Fruit fly (Drosophila melanogaster): ENCODE data around the gene THADA.

THADA gene

DNA sequence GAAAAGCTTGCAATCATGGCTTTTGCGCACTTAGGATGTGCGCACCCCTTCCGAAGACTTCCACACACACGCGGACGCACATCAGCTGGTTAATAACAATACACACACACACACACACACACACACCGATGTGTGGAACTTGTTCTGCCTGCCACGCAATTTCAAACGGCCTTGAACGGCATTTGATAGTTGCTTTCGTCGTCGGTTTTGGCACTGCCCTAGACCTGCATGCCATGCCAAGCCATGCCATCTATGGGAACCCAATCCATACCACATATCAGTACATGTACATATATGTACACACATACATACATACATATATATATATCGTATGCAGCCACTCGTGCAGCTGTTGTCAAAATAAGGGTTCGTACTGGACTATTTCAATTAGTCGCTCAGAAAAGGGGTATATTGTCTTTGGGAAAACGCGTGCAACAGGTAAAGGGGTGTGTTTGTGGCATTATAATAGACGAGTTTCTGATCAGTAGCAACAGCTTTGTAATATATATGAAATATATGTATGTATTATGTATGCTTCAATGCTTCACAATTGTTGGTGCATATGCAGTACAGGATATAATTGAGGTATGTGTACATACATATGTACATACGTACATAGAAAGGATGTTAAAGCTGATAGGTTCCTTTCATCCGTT is 24.8 kb upstream of the THADA start, which contains the start of gene amn:
Gene amn, minus strand, starts transcription at position 51 of the 656 bp plus-strand sequence.
- no peak for TF ChIP-seq cic (GFP tag; optimal IDR thresholded peaks at IDR 0.05)
- TF ChIP-seq toe (GFP tag; optimal IDR thresholded peaks at IDR 0.05) = no peak

DNA sequence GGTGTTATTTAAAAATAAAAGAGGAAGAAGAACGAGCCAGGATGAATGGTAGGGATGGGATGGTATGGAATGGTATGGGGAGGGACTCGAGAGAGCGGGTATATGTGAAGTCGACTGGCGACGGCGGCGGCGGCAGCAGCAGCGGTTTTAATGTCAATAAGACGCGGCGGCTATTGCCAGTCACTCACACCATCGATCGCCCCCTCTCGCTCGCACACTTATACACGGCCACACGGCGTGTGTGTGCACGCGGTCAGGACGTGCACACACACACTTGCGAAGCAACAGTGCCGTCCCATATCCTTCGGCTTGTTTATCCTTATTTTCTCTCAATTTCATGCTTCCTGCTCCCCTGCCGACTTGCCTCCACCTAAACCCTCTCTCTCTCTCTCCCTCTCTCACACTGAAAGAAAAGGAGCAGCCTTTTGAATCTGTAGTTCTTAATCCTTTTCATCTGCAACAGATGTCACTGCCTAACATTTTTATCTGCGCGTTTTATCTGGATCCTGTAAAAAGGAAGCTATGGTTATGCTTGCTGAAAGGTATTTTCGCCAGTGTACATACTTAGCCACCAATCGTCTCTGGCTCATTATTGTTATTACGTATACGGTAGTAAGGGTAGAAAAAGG is 23.9 kb upstream of the THADA start:
- TF ChIP-seq Mnt (GFP tag; optimal IDR thresholded peaks at IDR 0.05) (no peak), CG14711 (tag; optimal IDR thresholded peaks at IDR 0.05) (peak; percentile 12), toe (GFP tag; optimal IDR thresholded peaks at IDR 0.05) (peak; percentile 9), CG7101 (tag; optimal IDR thresholded peaks at IDR 0.05) (peak; percentile 43), CG33017 (tag; optimal IDR thresholded peaks at IDR 0.05) (peak; percentile 15), CG7045 (GFP tag; optimal IDR thresholded peaks at IDR 0.05) (peak; percentile 22), CG5204 (GFP tag; optimal IDR thresholded peaks at IDR 0.05) (peak; percentile 48), cic (GFP tag; optimal IDR thresholded peaks at IDR 0.05) (no peak)

DNA sequence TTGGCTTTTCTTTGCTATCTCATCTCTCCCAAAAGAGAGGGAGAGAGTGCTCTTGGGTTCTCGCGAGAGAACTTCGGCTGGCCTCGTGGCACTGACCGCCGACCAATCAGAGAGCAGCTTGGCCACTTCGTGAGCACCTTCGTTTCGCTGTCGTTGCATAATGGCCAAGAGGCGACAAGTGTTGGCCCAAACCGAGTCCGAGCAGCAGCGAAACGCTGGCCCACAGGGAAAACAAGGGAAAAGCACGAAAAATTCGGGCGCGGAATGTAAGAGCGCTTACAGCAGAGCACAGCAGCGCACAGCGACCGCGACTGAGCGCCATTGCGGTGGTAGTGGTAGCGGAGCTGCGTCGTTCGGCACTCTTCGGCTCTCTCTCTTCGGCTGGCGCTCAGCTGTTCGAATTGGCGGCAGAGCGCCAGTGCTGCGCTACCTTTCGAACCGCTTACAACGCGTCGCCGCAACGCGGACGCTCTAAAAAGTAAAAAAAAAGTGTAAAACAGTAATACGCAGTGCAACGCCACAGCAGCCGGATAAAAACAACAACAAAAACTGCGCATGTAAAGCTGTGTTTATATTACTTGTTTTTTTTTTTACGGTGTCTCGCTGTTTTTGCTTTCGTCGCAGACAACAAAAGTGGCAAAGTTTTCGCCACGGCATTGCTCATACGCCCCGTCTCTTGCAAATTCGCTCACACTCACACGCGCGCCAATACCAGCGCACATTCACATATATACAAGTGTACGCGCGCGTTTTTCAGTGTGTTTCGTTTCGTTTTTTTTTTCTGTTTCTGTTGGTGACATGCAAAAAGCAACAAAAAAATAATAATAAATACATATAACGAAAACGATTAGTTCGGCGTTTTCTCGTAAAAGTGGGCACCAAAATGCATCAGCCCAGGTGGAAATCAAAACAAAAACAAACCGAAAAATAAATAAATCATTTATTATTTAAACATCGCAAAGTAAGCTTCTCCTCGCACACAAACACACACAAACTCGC is 21.9 kb upstream of the THADA start:
- peak; percentile 85 for TF ChIP-seq kay (GFP tag; ENCODE audit: borderline replicate concordance)
- no peak for TF ChIP-seq CG14711 (tag; optimal IDR thresholded peaks at IDR 0.05)
- peak; percentile 45 for TF ChIP-seq Hr96 (GFP tag; optimal IDR thresholded peaks at IDR 0.05)
- peak; percentile 86 for TF ChIP-seq tj (GFP tag; optimal IDR thresholded peaks at IDR 0.05)
- TF ChIP-seq Crg-1 (GFP tag; optimal IDR thresholded peaks at IDR 0.05) = peak; percentile 16
- no peak for TF ChIP-seq cic (GFP tag; optimal IDR thresholded peaks at IDR 0.05)
- TF ChIP-seq Clk (GFP tag; optimal IDR thresholded peaks at IDR 0.05) = no peak
- TF ChIP-seq CG12768 (GFP tag; optimal IDR thresholded peaks at IDR 0.05) = no peak
- no peak for TF ChIP-seq cnc (optimal IDR thresholded peaks at IDR 0.05)
- peak; percentile 3 for TF ChIP-seq CG1620 (GFP tag; optimal IDR thresholded peaks at IDR 0.05)
- TF ChIP-seq bab1 (GFP tag; optimal IDR thresholded peaks at IDR 0.05) = no peak
- TF ChIP-seq CG11617 (GFP tag; optimal IDR thresholded peaks at IDR 0.05) = peak; percentile 76
- TF ChIP-seq pad (GFP tag; optimal IDR thresholded peaks at IDR 0.05) = peak; percentile 30
- peak; percentile 1 for TF ChIP-seq CG7101 (tag; optimal IDR thresholded peaks at IDR 0.05)
- TF ChIP-seq toe (GFP tag; optimal IDR thresholded peaks at IDR 0.05) = peak; percentile 5
- peak; percentile 60 for TF ChIP-seq Mnt (GFP tag; optimal IDR thresholded peaks at IDR 0.05)
- peak; percentile 66 for TF ChIP-seq ovo (GFP tag; optimal IDR thresholded peaks at IDR 0.05)
- TF ChIP-seq CG5204 (GFP tag; optimal IDR thresholded peaks at IDR 0.05) = no peak
- TF ChIP-seq CG33017 (tag; optimal IDR thresholded peaks at IDR 0.05) = no peak
- no peak for TF ChIP-seq CG7045 (GFP tag; optimal IDR thresholded peaks at IDR 0.05)

DNA sequence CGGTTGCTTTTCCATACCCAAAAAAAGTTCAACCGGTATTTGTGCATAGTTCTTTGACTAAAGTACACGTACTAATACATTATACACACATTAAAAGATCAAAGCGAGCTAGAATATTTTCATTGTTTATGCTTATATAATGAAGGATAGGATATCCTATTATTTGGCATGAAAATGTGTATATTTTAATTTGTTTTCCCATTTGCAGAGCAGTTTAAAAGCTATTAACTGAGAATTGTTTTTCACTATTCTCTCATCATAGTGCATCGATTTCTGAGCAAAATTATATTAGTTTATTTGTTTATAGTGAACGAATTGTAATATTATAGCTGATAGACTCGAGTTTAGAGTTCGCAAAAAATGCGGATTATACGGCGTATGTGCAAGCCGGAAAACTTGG is 21.2 kb upstream of the THADA start:
- no peak for TF ChIP-seq cic (GFP tag; optimal IDR thresholded peaks at IDR 0.05)
- no peak for TF ChIP-seq Clk (GFP tag; optimal IDR thresholded peaks at IDR 0.05)
- TF ChIP-seq kay (GFP tag; ENCODE audit: borderline replicate concordance) = peak; percentile 81

DNA sequence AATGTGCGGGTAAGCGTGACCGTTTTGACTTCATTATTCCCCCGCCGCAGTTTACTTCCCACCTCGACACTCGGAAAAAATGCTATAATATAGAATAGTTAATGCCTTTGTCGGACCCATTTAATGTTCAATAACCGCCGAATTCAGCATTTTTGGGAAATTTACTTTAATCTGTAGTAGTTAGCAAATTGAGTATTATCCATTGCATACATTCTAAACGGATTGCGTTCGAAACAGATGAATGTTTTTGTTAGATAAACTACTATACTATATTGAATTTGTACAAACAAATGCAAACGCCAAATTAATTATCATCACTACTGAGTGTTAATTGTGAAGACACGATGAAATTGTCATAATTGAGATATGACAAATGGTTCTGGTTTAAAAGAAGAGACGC is 18.9 kb upstream of the THADA start:
- no peak for TF ChIP-seq Hr96 (GFP tag; optimal IDR thresholded peaks at IDR 0.05)
- TF ChIP-seq kay (GFP tag; ENCODE audit: borderline replicate concordance) = peak; percentile 20
- no peak for TF ChIP-seq bab1 (GFP tag; optimal IDR thresholded peaks at IDR 0.05)
- TF ChIP-seq tj (GFP tag; optimal IDR thresholded peaks at IDR 0.05) = no peak

DNA sequence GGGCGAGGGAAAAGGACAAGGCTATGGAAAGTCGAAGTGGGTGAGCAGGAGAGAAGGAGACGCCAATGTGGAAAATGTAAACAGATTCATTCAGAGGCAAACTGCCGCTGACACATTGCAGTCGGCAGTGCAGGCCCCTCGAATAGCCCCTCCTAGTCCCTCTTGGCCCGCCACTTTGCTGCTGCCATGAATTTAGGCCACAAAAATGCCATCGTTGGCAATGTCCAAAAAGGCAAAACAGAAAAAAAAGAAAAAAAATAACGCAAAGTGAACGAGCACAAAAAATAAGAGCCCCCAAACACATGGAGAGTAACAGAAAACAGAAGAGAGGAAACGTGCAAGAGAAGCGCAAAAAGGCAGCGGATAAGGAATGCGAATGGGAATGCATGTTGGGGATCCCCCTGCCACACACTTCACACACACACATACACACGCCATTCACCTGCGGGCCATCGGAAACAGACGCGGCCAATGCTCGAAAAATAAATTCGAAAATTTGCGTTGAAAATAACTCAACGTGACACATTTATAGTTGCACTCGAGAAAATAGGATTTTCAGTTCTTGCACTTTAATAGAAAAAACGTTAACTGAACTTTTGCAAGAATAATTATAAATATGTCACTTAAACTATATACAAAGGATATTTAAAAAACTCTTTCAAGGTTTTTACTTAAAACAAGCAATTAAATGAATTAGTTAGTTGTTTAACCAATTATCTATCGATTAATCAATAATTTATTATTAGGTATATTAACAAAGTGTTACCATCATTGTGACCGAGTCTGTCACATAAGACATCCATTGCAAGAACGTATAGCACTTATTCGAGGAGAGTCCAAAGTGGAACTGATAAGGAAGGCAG is 13.2 kb upstream of the THADA start:
- TF ChIP-seq CG1620 (GFP tag; optimal IDR thresholded peaks at IDR 0.05) (no peak), Hr96 (GFP tag; optimal IDR thresholded peaks at IDR 0.05) (no peak), Clk (GFP tag; optimal IDR thresholded peaks at IDR 0.05) (no peak), toe (GFP tag; optimal IDR thresholded peaks at IDR 0.05) (no peak), kay (GFP tag; ENCODE audit: borderline replicate concordance) (peak; percentile 31), CG11617 (GFP tag; optimal IDR thresholded peaks at IDR 0.05) (peak; percentile 52), CG14711 (tag; optimal IDR thresholded peaks at IDR 0.05) (no peak), CG33017 (tag; optimal IDR thresholded peaks at IDR 0.05) (no peak), tj (GFP tag; optimal IDR thresholded peaks at IDR 0.05) (peak; percentile 91), CG12768 (GFP tag; optimal IDR thresholded peaks at IDR 0.05) (no peak), cnc (optimal IDR thresholded peaks at IDR 0.05) (no peak), Mnt (GFP tag; optimal IDR thresholded peaks at IDR 0.05) (no peak), CG7045 (GFP tag; optimal IDR thresholded peaks at IDR 0.05) (no peak), pad (GFP tag; optimal IDR thresholded peaks at IDR 0.05) (no peak), bab1 (GFP tag; optimal IDR thresholded peaks at IDR 0.05) (no peak), CG7101 (tag; optimal IDR thresholded peaks at IDR 0.05) (peak; percentile 52), CG5204 (GFP tag; optimal IDR thresholded peaks at IDR 0.05) (no peak), Crg-1 (GFP tag; optimal IDR thresholded peaks at IDR 0.05) (no peak), cic (GFP tag; optimal IDR thresholded peaks at IDR 0.05) (no peak)

Measured in whole organism, adult.